Worm (Caenorhabditis elegans): ENCODE results near the gene Y62E10A.20.
"Not testable (repeated sequence)": the region's sequence is repeated elsewhere in the genome, so short reads cannot be mapped to it uniquely, and the experiment has no call there.

- not testable (repeated sequence) for TF ChIP-seq ama-1 (optimal IDR thresholded peaks at IDR 0.05); nhr-23 (tag; optimal IDR thresholded peaks at IDR 0.05); elt-2 (tag; optimal IDR thresholded peaks at IDR 0.05); elt-1 (tag; optimal IDR thresholded peaks at IDR 0.05); unc-62 (GFP tag; optimal IDR thresholded peaks at IDR 0.05); nhr-76 (tag; optimal IDR thresholded peaks at IDR 0.05); zag-1 (tag; optimal IDR thresholded peaks at IDR 0.05)
These were observed 44.2 kb upstream of the Y62E10A.20 start for ce11 chrIV:13430137-13430536.
